Worm (Caenorhabditis elegans) whole organism, mixed stage, embryonic: Measurements from ENCODE around the gene K07E8.7.

ENCODE experiments used
- bed-3 ChIP-seq: fragments of 200-800 bp; sonication (Bioruptor generic); optimal IDR thresholded peaks from 3 replicates; lab custom pipeline; 2018; ENCODE audit warnings: mild to moderate bottlenecking, missing genetic modification characterization, moderate library complexity, missing compliant biosample characterization
- blmp-1 ChIP-seq: fragments of 150-350 bp; optimal IDR thresholded peaks from 2 replicates; lab custom pipeline; 2014; ENCODE audit warnings: missing biosample characterization, missing genetic modification characterization
- ceh-39 ChIP-seq: fragments of 150-350 bp; optimal IDR thresholded peaks from 2 replicates; lab custom pipeline; 2014; ENCODE audit warnings: missing biosample characterization, missing genetic modification characterization
- ceh-43 ChIP-seq: fragments of 200-800 bp; sonication (Bioruptor generic); optimal IDR thresholded peaks from 2 replicates; lab custom pipeline; 2018; ENCODE audit warnings: mild to moderate bottlenecking, missing genetic modification characterization, moderate library complexity, missing compliant biosample characterization
- ceh-83 ChIP-seq: fragments of 200-800 bp; sonication (Bioruptor generic); optimal IDR thresholded peaks from 2 replicates; lab custom pipeline; 2018; ENCODE audit warnings: mild to moderate bottlenecking, missing genetic modification characterization, missing compliant biosample characterization
- ces-1 ChIP-seq: fragments of 150-350 bp; optimal IDR thresholded peaks from 2 replicates; lab custom pipeline; 2014; ENCODE audit warnings: missing biosample characterization, missing genetic modification reagents, missing genetic modification characterization
- drap-1 ChIP-seq: fragments of 200-800 bp; sonication (Bioruptor generic); optimal IDR thresholded peaks from 3 replicates; lab custom pipeline; 2018; ENCODE audit warnings: mild to moderate bottlenecking, missing genetic modification characterization, missing compliant biosample characterization
- elt-1 ChIP-seq: sonication (generic microtip); optimal IDR thresholded peaks from 2 replicates; lab custom pipeline; 2017; ENCODE audit warnings: missing genetic modification characterization, mild to moderate bottlenecking, missing compliant biosample characterization, antibody characterized with exemption, moderate library complexity, borderline replicate concordance; ENCODE audit not compliant: insufficient read depth
- elt-3 ChIP-seq: fragments of 150-350 bp; optimal IDR thresholded peaks from 2 replicates; lab custom pipeline; 2014; ENCODE audit warnings: missing biosample characterization, missing genetic modification characterization
- flh-1 ChIP-seq: fragments of 200-800 bp; sonication (Bioruptor generic); optimal IDR thresholded peaks from 2 replicates; lab custom pipeline; 2018; ENCODE audit warnings: mild to moderate bottlenecking, missing genetic modification characterization, moderate library complexity, missing compliant biosample characterization
- ham-2 ChIP-seq: fragments of 200-800 bp; sonication (Bioruptor generic); optimal IDR thresholded peaks from 2 replicates; lab custom pipeline; 2018; ENCODE audit warnings: mild to moderate bottlenecking, missing genetic modification characterization, missing compliant biosample characterization
- hlh-1 ChIP-seq: fragments of 150-350 bp; optimal IDR thresholded peaks from 2 replicates; lab custom pipeline; 2014; ENCODE audit warnings: missing biosample characterization, missing genetic modification reagents, missing genetic modification characterization
- lin-13 ChIP-seq: fragments of 150-350 bp; optimal IDR thresholded peaks from 2 replicates; lab custom pipeline; 2014; ENCODE audit warnings: missing biosample characterization, missing genetic modification characterization
- lin-32 ChIP-seq: fragments of 200-800 bp; sonication (Bioruptor generic); optimal IDR thresholded peaks from 2 replicates; lab custom pipeline; 2018; ENCODE audit warnings: mild to moderate bottlenecking, missing genetic modification characterization, missing compliant biosample characterization
- mep-1 ChIP-seq: fragments of 150-350 bp; optimal IDR thresholded peaks from 2 replicates; lab custom pipeline; 2017; ENCODE audit warnings: missing biosample characterization, missing genetic modification reagents, missing genetic modification characterization, inconsistent platforms
- mls-2 ChIP-seq: sonication (generic microtip); optimal IDR thresholded peaks from 2 replicates; lab custom pipeline; 2016; ENCODE audit warnings: mild to moderate bottlenecking, missing genetic modification characterization, moderate library complexity, missing compliant biosample characterization
- nhr-12 ChIP-seq: fragments of 150-350 bp; optimal IDR thresholded peaks from 2 replicates; lab custom pipeline; 2014; ENCODE audit warnings: missing biosample characterization, missing genetic modification characterization
- nhr-2 ChIP-seq: fragments of 150-350 bp; optimal IDR thresholded peaks from 2 replicates; lab custom pipeline; 2014; ENCODE audit warnings: missing biosample characterization, missing genetic modification characterization
- nhr-28 ChIP-seq: fragments of 150-350 bp; optimal IDR thresholded peaks from 2 replicates; lab custom pipeline; 2014; ENCODE audit warnings: missing biosample characterization, missing genetic modification characterization
- nhr-76 ChIP-seq: sonication (generic microtip); optimal IDR thresholded peaks from 2 replicates; lab custom pipeline; 2017; ENCODE audit warnings: missing biosample characterization, missing genetic modification characterization
- pha-4 ChIP-seq: fragments of 150-350 bp; optimal IDR thresholded peaks from 2 replicates; lab custom pipeline; 2018; ENCODE audit warnings: missing biosample characterization, missing genetic modification reagents, missing genetic modification characterization
- sem-2 ChIP-seq: fragments of 200-800 bp; sonication (Bioruptor generic); optimal IDR thresholded peaks from 2 replicates; lab custom pipeline; 2018; ENCODE audit warnings: mild to moderate bottlenecking, missing genetic modification characterization, missing compliant biosample characterization
- snpc-4 ChIP-seq: fragments of 150-350 bp; optimal IDR thresholded peaks from 2 replicates; lab custom pipeline; 2014; ENCODE audit warnings: missing biosample characterization, missing genetic modification characterization
- sptf-1 ChIP-seq: sonication (generic microtip); optimal IDR thresholded peaks from 2 replicates; lab custom pipeline; 2017; ENCODE audit warnings: mild to moderate bottlenecking, missing genetic modification characterization, moderate library complexity, missing compliant biosample characterization
- tbx-8 ChIP-seq: fragments of 200-800 bp; sonication (Bioruptor generic); optimal IDR thresholded peaks from 2 replicates; lab custom pipeline; 2018; ENCODE audit warnings: mild to moderate bottlenecking, missing genetic modification characterization, moderate library complexity, missing compliant biosample characterization
- unc-39 ChIP-seq: fragments of 150-350 bp; optimal IDR thresholded peaks from 2 replicates; lab custom pipeline; 2014; ENCODE audit warnings: missing biosample characterization, missing genetic modification characterization
- unc-62 ChIP-seq: fragments of 150-350 bp; optimal IDR thresholded peaks from 2 replicates; lab custom pipeline; 2014; ENCODE audit warnings: missing biosample characterization, missing genetic modification reagents, missing genetic modification characterization
- zip-8 ChIP-seq: fragments of 150-350 bp; optimal IDR thresholded peaks from 2 replicates; lab custom pipeline; 2014; ENCODE audit warnings: missing biosample characterization, missing genetic modification characterization
- ztf-11 ChIP-seq: fragments of 150-350 bp; optimal IDR thresholded peaks from 2 replicates; lab custom pipeline; 2014; ENCODE audit warnings: missing biosample characterization, missing genetic modification characterization

Gene K07E8.7

ce11 chrII:643733-644132 is 6.4 kb downstream of the K07E8.7 start:
- TF ChIP-seq tbx-8 (GFP tag; lab: Kevin White, UChicago), result no peak
- TF ChIP-seq hlh-1 (tag; lab: Kevin White, UChicago), result no peak
- no peak for TF ChIP-seq snpc-4 (tag; lab: Kevin White, UChicago)
- no peak for TF ChIP-seq unc-62
- TF ChIP-seq mls-2, result no peak
- TF ChIP-seq ham-2 (GFP tag; lab: Kevin White, UChicago), result peak; percentile 9
- TF ChIP-seq, all 35 proteins: peak for 1

- TF ChIP-seq elt-1 (tag; lab: Kevin White, UChicago), result no peak
- TF ChIP-seq unc-39 (tag; lab: Kevin White, UChicago), result no peak
- no peak for TF ChIP-seq blmp-1 (tag; lab: Kevin White, UChicago)
Observed at ce11 chrII:639467-639866, 10.7 kb downstream of the K07E8.7 start, which contains the start of gene K07E8.6. Gene K07E8.6, minus strand, starts transcription at chrII:639567.

ce11 chrII:633984-634383 is 16.2 kb downstream of the K07E8.7 start, which contains the start of gene T04B8.1:
Gene T04B8.1, plus strand, starts transcription at chrII:634284.
- TF ChIP-seq lin-13 (tag; lab: Kevin White, UChicago), result no peak
- TF ChIP-seq ceh-83 (GFP tag; lab: Kevin White, UChicago), result no peak
- no peak for TF ChIP-seq unc-62
- TF ChIP-seq nhr-12 (tag; lab: Kevin White, UChicago), result no peak
- TF ChIP-seq unc-39 (tag; lab: Kevin White, UChicago), result no peak
- TF ChIP-seq nhr-2, result no peak
- no peak for TF ChIP-seq ceh-43
- TF ChIP-seq ham-2 (GFP tag; lab: Kevin White, UChicago), result no peak
- TF ChIP-seq sem-2, result no peak
- TF ChIP-seq zip-8 (tag; lab: Kevin White, UChicago), result no peak
- TF ChIP-seq mls-2, result no peak
- TF ChIP-seq ztf-11 (tag; lab: Kevin White, UChicago), result no peak
- no peak for TF ChIP-seq ces-1 (GFP tag; lab: Kevin White, UChicago)
- no peak for TF ChIP-seq tbx-8 (GFP tag; lab: Kevin White, UChicago)
- no peak for TF ChIP-seq ceh-39 (tag; lab: Kevin White, UChicago)
- TF ChIP-seq hlh-1 (tag; lab: Kevin White, UChicago), result no peak
- no peak for TF ChIP-seq lin-32 (GFP tag; lab: Kevin White, UChicago)

- TF ChIP-seq flh-1 (GFP tag; lab: Kevin White, UChicago) (no peak), sptf-1 (no peak), unc-62 (no peak), nhr-2 (no peak), sem-2 (no peak), zip-8 (tag; lab: Kevin White, UChicago) (no peak), mep-1 (tag; lab: Kevin White, UChicago) (no peak), ces-1 (GFP tag; lab: Kevin White, UChicago) (no peak), blmp-1 (tag; lab: Kevin White, UChicago) (no peak), pha-4 (tag; lab: Kevin White, UChicago) (no peak), unc-39 (tag; lab: Kevin White, UChicago) (no peak), ceh-83 (GFP tag; lab: Kevin White, UChicago) (no peak), snpc-4 (tag; lab: Kevin White, UChicago) (no peak), mls-2 (no peak), tbx-8 (GFP tag; lab: Kevin White, UChicago) (no peak), nhr-76 (tag; lab: Kevin White, UChicago) (no peak), elt-3 (tag; lab: Kevin White, UChicago) (no peak), ztf-11 (tag; lab: Kevin White, UChicago) (no peak)
Observed at ce11 chrII:627913-628312, 22.3 kb downstream of the K07E8.7 start.

ce11 chrII:627205-627604 is 23.0 kb downstream of the K07E8.7 start, which contains the start of gene arrd-1:
Gene arrd-1, plus strand, starts transcription at chrII:627505.
- TF ChIP-seq nhr-76 (tag; lab: Kevin White, UChicago) (no peak), bed-3 (GFP tag; lab: Kevin White, UChicago) (no peak), lin-32 (GFP tag; lab: Kevin White, UChicago) (no peak), nhr-2 (no peak), snpc-4 (tag; lab: Kevin White, UChicago) (no peak), sem-2 (no peak), drap-1 (GFP tag; lab: Kevin White, UChicago) (no peak), ceh-43 (no peak), flh-1 (GFP tag; lab: Kevin White, UChicago) (no peak), blmp-1 (tag; lab: Kevin White, UChicago) (no peak), nhr-28 (tag; lab: Kevin White, UChicago) (no peak)
